Worm (Caenorhabditis elegans) whole organism, L3 larva: ENCODE data around the gene zipt-3.

Experiments used
- R02D3.7 ChIP-seq: fragments of 150-350 bp; optimal IDR thresholded peaks from 2 replicates; lab custom pipeline; 2014; ENCODE audit warnings: missing biosample characterization, missing genetic modification characterization
- ZK546.5 ChIP-seq: sonication (generic microtip); optimal IDR thresholded peaks from 2 replicates; lab custom pipeline; 2017; ENCODE audit warnings: missing biosample characterization, missing genetic modification characterization
- ama-1 ChIP-seq: fragments of 150-350 bp; optimal IDR thresholded peaks from 2 replicates; lab custom pipeline; 2018
- egl-27 ChIP-seq: sonication (generic microtip); optimal IDR thresholded peaks from 4 replicates; lab custom pipeline; 2017; ENCODE audit warnings: missing biosample characterization, missing genetic modification reagents, missing genetic modification characterization
- elt-1 ChIP-seq: fragments of 150-350 bp; optimal IDR thresholded peaks from 2 replicates; lab custom pipeline; 2014; ENCODE audit warnings: missing biosample characterization, missing genetic modification characterization
- jun-1 ChIP-seq: fragments of 150-350 bp; optimal IDR thresholded peaks from 2 replicates; lab custom pipeline; 2014; ENCODE audit warnings: missing biosample characterization, missing genetic modification reagents, missing genetic modification characterization
- nhr-77 ChIP-seq: fragments of 150-350 bp; optimal IDR thresholded peaks from 2 replicates; lab custom pipeline; 2014; ENCODE audit warnings: missing biosample characterization, missing genetic modification characterization
- pha-4 ChIP-seq: fragments of 150-350 bp; optimal IDR thresholded peaks from 2 replicates; lab custom pipeline; 2014; ENCODE audit warnings: missing biosample characterization, missing genetic modification reagents, missing genetic modification characterization
- unc-39 ChIP-seq: sonication (generic microtip); optimal IDR thresholded peaks from 4 replicates; lab custom pipeline; 2017; ENCODE audit warnings: missing biosample characterization, missing genetic modification characterization
- unc-62 ChIP-seq: fragments of 150-350 bp; sonication (generic microtip); optimal IDR thresholded peaks from 4 replicates; lab custom pipeline; 2014; ENCODE audit warnings: missing biosample characterization, missing genetic modification reagents, missing genetic modification characterization

DNA sequence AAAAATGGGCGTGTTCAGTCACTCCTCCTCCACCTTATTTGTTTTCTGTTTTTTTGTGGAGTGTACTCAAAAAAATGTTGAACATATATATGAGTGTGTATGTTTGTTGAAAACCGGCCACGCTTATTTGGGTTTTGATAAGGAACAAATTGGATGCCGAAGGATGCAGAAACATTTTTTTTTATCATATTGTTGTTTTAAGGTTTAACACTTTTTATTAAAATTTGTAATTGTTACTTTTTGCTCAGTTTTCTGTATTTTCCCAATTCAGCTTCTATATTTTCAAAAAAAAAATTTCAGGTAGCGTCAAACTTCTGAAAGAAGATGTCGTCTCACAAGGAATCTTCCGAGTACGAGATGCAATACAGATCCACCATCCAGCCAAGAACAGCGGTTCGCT lies 47.4 kb downstream of the zipt-3 start, which contains the start of gene ifb-1:
- TF ChIP-seq jun-1 (tag; lab: Kevin White, UChicago) (no peak), pha-4 (tag; lab: Kevin White, UChicago) (no peak), elt-1 (tag; lab: Kevin White, UChicago) (no peak), unc-62 (GFP tag; lab: Kevin White, UChicago) (no peak), nhr-77 (no peak), ama-1 (lab: Kevin White, UChicago) (no peak), egl-27 (tag; lab: Kevin White, UChicago) (no peak), R02D3.7 (tag; lab: Kevin White, UChicago) (no peak), unc-39 (tag; lab: Kevin White, UChicago) (no peak), ZK546.5 (tag; lab: Kevin White, UChicago) (no peak)
